Worm (Caenorhabditis elegans): ENCODE data around the gene Y97E10AR.8.

DNA sequence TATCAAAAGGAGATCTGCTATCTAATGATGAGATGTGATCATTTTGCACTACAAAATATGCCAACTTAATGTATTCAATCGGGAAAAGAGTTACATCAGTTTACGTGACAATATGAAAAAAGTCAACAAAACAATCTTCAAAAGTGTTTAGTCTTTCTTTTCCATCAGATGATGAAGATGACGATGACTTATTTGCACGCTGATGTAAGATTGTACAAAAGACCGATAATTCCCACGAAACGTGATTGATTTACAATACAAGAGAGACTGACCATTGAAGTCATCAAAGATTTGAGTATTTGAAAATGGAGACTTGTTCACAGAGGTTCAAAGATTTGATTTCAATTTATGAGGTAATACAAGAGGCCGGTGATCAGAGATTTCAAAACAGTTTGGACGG, 20.2 kb downstream of the Y97E10AR.8 start:
- TF ChIP-seq ama-1 (optimal IDR thresholded peaks at IDR 0.05) (no peak), hmbx-1 (tag; optimal IDR thresholded peaks at IDR 0.05) (no peak), hmg-4 (GFP tag; optimal IDR thresholded peaks at IDR 0.05) (no peak), flt-1 (GFP tag; IDR thresholded peaks at IDR 0.05) (no peak), sea-1 (GFP tag; conservative IDR thresholded peaks at IDR 0.05) (no peak), hnd-1 (tag; optimal IDR thresholded peaks at IDR 0.05) (no peak), ceh-36 (tag; optimal IDR thresholded peaks at IDR 0.05) (no peak), tbx-37 (GFP tag; conservative IDR thresholded peaks at IDR 0.05) (no peak), B0310.2 (tag; optimal IDR thresholded peaks at IDR 0.05) (no peak)
